Fruit fly (Drosophila melanogaster): ENCODE measurements around the gene RhoGAP16F.
A peak's percentile ranks its signal among the peaks of the same experiment; 100 is the strongest.

Gene RhoGAP16F

dm6 chrX:18092810-18093222, at the start of gene RhoGAP16F (continued):
- TF ChIP-seq CG4318 (GFP tag; optimal IDR thresholded peaks at IDR 0.05) (peak; percentile 52), CG3032 (tag; optimal IDR thresholded peaks at IDR 0.05) (peak; percentile 70), Eip78C (GFP tag) (peak; percentile 90), CG9139 (GFP tag; optimal IDR thresholded peaks at IDR 0.05) (peak; percentile 47), CG34406 (GFP tag; optimal IDR thresholded peaks at IDR 0.05) (peak; percentile 81), CG1621 (tag; optimal IDR thresholded peaks at IDR 0.05) (peak; percentile 53), Met (GFP tag; optimal IDR thresholded peaks at IDR 0.05) (peak; percentile 87), pdm3 (GFP tag; optimal IDR thresholded peaks at IDR 0.05) (peak; percentile 83)

- TF ChIP-seq CG15336 (GFP tag; IDR thresholded peaks at IDR 0.05) = no peak
Observed at dm6 chrX:18043691-18044090, 49.3 kb upstream of the RhoGAP16F start, which contains the start of gene CG15373. Gene CG15373, plus strand, starts transcription at chrX:18043991.

dm6 chrX:18052135-18052534, 40.8 kb upstream of the RhoGAP16F start:
- no peak for TF ChIP-seq spab (GFP tag; optimal IDR thresholded peaks at IDR 0.05)
- TF ChIP-seq acj6 (GFP tag; optimal IDR thresholded peaks at IDR 0.05) = no peak
- no peak for TF ChIP-seq Hr39 (GFP tag; optimal IDR thresholded peaks at IDR 0.05)
- no peak for TF ChIP-seq Hr4 (GFP tag; optimal IDR thresholded peaks at IDR 0.05)

- no peak for TF ChIP-seq lz (GFP tag; optimal IDR thresholded peaks at IDR 0.05)
- TF ChIP-seq achi (GFP tag; optimal IDR thresholded peaks at IDR 0.05) = no peak
- peak; percentile 51; the same call in 2 of the 3 replicates for TF ChIP-seq CG8119 (GFP tag; IDR thresholded peaks at IDR 0.05)
- peak; percentile 75 for TF ChIP-seq CG6276 (GFP tag; optimal IDR thresholded peaks at IDR 0.05)
- no peak for TF ChIP-seq CG11762 (GFP tag; optimal IDR thresholded peaks at IDR 0.05; ENCODE audit: insufficient read depth)
- peak; percentile 50 for TF ChIP-seq CG15336 (GFP tag; IDR thresholded peaks at IDR 0.05)
- no peak for TF ChIP-seq Hr39 (GFP tag; optimal IDR thresholded peaks at IDR 0.05)
- TF ChIP-seq eg (GFP tag; IDR thresholded peaks at IDR 0.05) = peak; percentile 58; the same call in 2 of the 3 replicates
- TF ChIP-seq net (GFP tag; optimal IDR thresholded peaks at IDR 0.05) = no peak
- peak; percentile 7 for TF ChIP-seq Lpt (GFP tag; optimal IDR thresholded peaks at IDR 0.05)
- TF ChIP-seq ss (GFP tag; optimal IDR thresholded peaks at IDR 0.05) = no peak
- TF ChIP-seq CG6163 (GFP tag; IDR thresholded peaks at IDR 0.05) = 0 out of 3 replicates have a peak, but pooled peaks have one; percentile 26
- no peak for TF ChIP-seq Eip75B (GFP tag; optimal IDR thresholded peaks at IDR 0.05)
- TF ChIP-seq Gug (GFP tag; IDR thresholded peaks at IDR 0.05) = no peak
Observed at dm6 chrX:18057202-18057601, 35.7 kb upstream of the RhoGAP16F start.

dm6 chrX:18058108-18058507, 34.8 kb upstream of the RhoGAP16F start:
- TF ChIP-seq Eip78C (GFP tag) (peak; percentile 28), CG9139 (GFP tag; optimal IDR thresholded peaks at IDR 0.05) (no peak), fd85E (GFP tag; optimal IDR thresholded peaks at IDR 0.05) (no peak), CG11762 (GFP tag; optimal IDR thresholded peaks at IDR 0.05; ENCODE audit: insufficient read depth) (no peak), CG31627 (GFP tag; optimal IDR thresholded peaks at IDR 0.05) (no peak)

- TF ChIP-seq CG8319 (GFP tag; optimal IDR thresholded peaks at IDR 0.05) = no peak
- TF ChIP-seq CG7368 (GFP tag; optimal IDR thresholded peaks at IDR 0.05) = peak; percentile 10
Observed at dm6 chrX:18063144-18063772, 29.7 kb upstream of the RhoGAP16F start, which contains the start of gene Sh. Gene Sh, minus strand, starts transcription at chrX:18063247.

- TF ChIP-seq OdsH (GFP tag; optimal IDR thresholded peaks at IDR 0.05) = no peak
- no peak for TF ChIP-seq svp (GFP tag)
- no peak for TF ChIP-seq CG15336 (GFP tag; IDR thresholded peaks at IDR 0.05)
- TF ChIP-seq acj6 (GFP tag; optimal IDR thresholded peaks at IDR 0.05) = no peak
- TF ChIP-seq Blimp-1 (GFP tag; optimal IDR thresholded peaks at IDR 0.05) = no peak
- TF ChIP-seq cyc (GFP tag; optimal IDR thresholded peaks at IDR 0.05) = no peak
- no peak for TF ChIP-seq CG3032 (tag; optimal IDR thresholded peaks at IDR 0.05)
- no peak for TF ChIP-seq Hr39 (GFP tag; optimal IDR thresholded peaks at IDR 0.05)
- TF ChIP-seq Lpt (GFP tag; optimal IDR thresholded peaks at IDR 0.05) = no peak
- TF ChIP-seq Hr4 (GFP tag; optimal IDR thresholded peaks at IDR 0.05) = no peak
- TF ChIP-seq CG16779 (tag; optimal IDR thresholded peaks at IDR 0.05) = no peak
- no peak for TF ChIP-seq CG11294 (GFP tag; IDR thresholded peaks at IDR 0.05)
- no peak for TF ChIP-seq ss (GFP tag; optimal IDR thresholded peaks at IDR 0.05)
- no peak for TF ChIP-seq topi (GFP tag; optimal IDR thresholded peaks at IDR 0.05)
- TF ChIP-seq Smox (GFP tag; optimal IDR thresholded peaks at IDR 0.05) = no peak
- TF ChIP-seq net (GFP tag; optimal IDR thresholded peaks at IDR 0.05) = no peak
- TF ChIP-seq CG11902 (GFP tag; optimal IDR thresholded peaks at IDR 0.05) = no peak
Observed at dm6 chrX:18064183-18064582, 28.8 kb upstream of the RhoGAP16F start, which contains the start of gene Dhc16F. Gene Dhc16F, plus strand, starts transcription at chrX:18064483.

All from whole organism, prepupa.